Fruit fly (Drosophila melanogaster) S2 (cell line): ENCODE results near the gene CG42366.

Experiments
- CG8478 ChIP-seq: fragments of >200 bp; optimal IDR thresholded peaks from 2 replicates; lab custom pipeline; 2018
- CTCF ChIP-seq, 2 experiments: fragments of >200 bp; optimal IDR thresholded peaks; 2 replicates each; lab custom pipeline; 2018

CG42366 gene

dm6 chr2L:9924765-9925164 lies at the start of gene CG42366, which contains the start of gene TbCMF46:
TSS of gene CG42366 (plus strand) at chr2L:9925161.
TSS of gene TbCMF46 (minus strand) at chr2L:9924865.
- TF ChIP-seq CTCF (optimal IDR thresholded peaks at IDR 0.05; lab: Kevin White, UChicago) = no peak
- no peak for TF ChIP-seq CG8478 (lab: Kevin White, UChicago)

dm6 chr2L:9882393-9882971 lies 42.5 kb upstream of the CG42366 start:
- TF ChIP-seq CTCF (optimal IDR thresholded peaks at IDR 0.05; lab: Kevin White, UChicago) = no peak
- TF ChIP-seq CG8478 (lab: Kevin White, UChicago) = no peak

dm6 chr2L:9886086-9886485 lies 38.9 kb upstream of the CG42366 start, which contains the start of gene nAChRalpha6:
TSS of gene nAChRalpha6 (minus strand) at chr2L:9886250.
- no peak for TF ChIP-seq CTCF (optimal IDR thresholded peaks at IDR 0.05; lab: Kevin White, UChicago)
- no peak for TF ChIP-seq CG8478 (lab: Kevin White, UChicago)

dm6 chr2L:9887856-9888269 lies 37.1 kb upstream of the CG42366 start, which contains the start of gene Fkbp59:
TSS of gene Fkbp59 (plus strand) at chr2L:9888005.
- TF ChIP-seq CG8478 (lab: Kevin White, UChicago) (no peak), CTCF (optimal IDR thresholded peaks at IDR 0.05; lab: Kevin White, UChicago) (peak; percentile 95 to 96)

- TF ChIP-seq CG8478 (lab: Kevin White, UChicago) (no peak), CTCF (optimal IDR thresholded peaks at IDR 0.05; lab: Kevin White, UChicago) (no peak)
These were observed 34.4 kb upstream of the CG42366 start, which contains the start of the genes CG34183 and CG4537 for dm6 chr2L:9890576-9890975. TSS of gene CG34183 (minus strand) at chr2L:9890772. TSS of gene CG4537 (plus strand) at chr2L:9890885.

- no peak for TF ChIP-seq CTCF (optimal IDR thresholded peaks at IDR 0.05; lab: Kevin White, UChicago)
- TF ChIP-seq CG8478 (lab: Kevin White, UChicago) = no peak
These were observed 31.8 kb upstream of the CG42366 start, which contains the start of gene mtDNA-helicase for dm6 chr2L:9893183-9893582. TSS of gene mtDNA-helicase (minus strand) at chr2L:9893446.

- TF ChIP-seq CTCF (optimal IDR thresholded peaks at IDR 0.05; lab: Kevin White, UChicago) (no peak), CG8478 (lab: Kevin White, UChicago) (no peak)
These were observed 30.8 kb upstream of the CG42366 start for dm6 chr2L:9894193-9894592.

- TF ChIP-seq CG8478 (lab: Kevin White, UChicago) (no peak), CTCF (optimal IDR thresholded peaks at IDR 0.05; lab: Kevin White, UChicago) (no peak)
These were observed 30.0 kb upstream of the CG42366 start, which contains the start of gene Bka for dm6 chr2L:9894871-9895364. TSS of gene Bka (plus strand) at chr2L:9895287.

dm6 chr2L:9897296-9897695 lies 27.7 kb upstream of the CG42366 start, which contains the start of gene RpS2:
TSS of gene RpS2 (minus strand) at chr2L:9897552.
- TF ChIP-seq CG8478 (lab: Kevin White, UChicago) (no peak), CTCF (optimal IDR thresholded peaks at IDR 0.05; lab: Kevin White, UChicago) (peak in 1 of 2 experiments; percentile 33)

dm6 chr2L:9903028-9903427 lies 21.9 kb upstream of the CG42366 start, which contains the start of gene Muc30E:
TSS of gene Muc30E (minus strand) at chr2L:9903128.
- TF ChIP-seq CTCF (optimal IDR thresholded peaks at IDR 0.05; lab: Kevin White, UChicago) (no peak), CG8478 (lab: Kevin White, UChicago) (no peak)

dm6 chr2L:9906641-9907040 lies 18.3 kb upstream of the CG42366 start:
- TF ChIP-seq CG8478 (lab: Kevin White, UChicago) (no peak), CTCF (optimal IDR thresholded peaks at IDR 0.05; lab: Kevin White, UChicago) (no peak)

- TF ChIP-seq CTCF (optimal IDR thresholded peaks at IDR 0.05; lab: Kevin White, UChicago) (no peak), CG8478 (lab: Kevin White, UChicago) (no peak)
These were observed 17.4 kb upstream of the CG42366 start for dm6 chr2L:9907320-9908256.

- TF ChIP-seq CG8478 (lab: Kevin White, UChicago) (no peak), CTCF (optimal IDR thresholded peaks at IDR 0.05; lab: Kevin White, UChicago) (no peak)
These were observed 16.4 kb upstream of the CG42366 start, which contains the start of gene CG13124 for dm6 chr2L:9908468-9908967. TSS of gene CG13124 (minus strand) at chr2L:9908633.

- no peak for TF ChIP-seq CTCF (optimal IDR thresholded peaks at IDR 0.05; lab: Kevin White, UChicago)
- TF ChIP-seq CG8478 (lab: Kevin White, UChicago) = no peak
These were observed 13.2 kb upstream of the CG42366 start for dm6 chr2L:9911783-9912182.
